Worm (Caenorhabditis elegans): Measurements from ENCODE around the gene swsn-7.
A peak's percentile ranks its signal among the peaks of the same experiment; 100 is the strongest.

The swsn-7 gene

DNA sequence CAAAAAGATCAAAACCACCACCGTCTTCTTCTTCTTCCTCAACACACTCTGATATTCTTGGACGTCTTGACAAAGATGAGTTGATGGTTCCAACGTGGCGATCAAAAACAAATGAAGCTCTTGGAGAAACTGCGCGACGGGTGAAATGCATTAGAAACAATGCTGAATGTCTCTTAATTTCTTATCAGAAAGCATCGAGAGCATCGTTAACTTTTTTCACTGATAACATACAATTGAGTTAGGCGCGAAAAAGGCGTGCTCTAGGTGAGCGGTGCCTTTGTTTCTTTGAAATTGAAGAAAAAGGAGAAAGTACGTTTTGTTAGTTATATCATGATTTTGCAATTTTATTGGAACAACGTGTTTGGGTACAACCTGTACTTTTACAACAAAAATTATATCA, 45.7 kb upstream of the swsn-7 start, which contains the start of gene gpcp-2:
Gene gpcp-2, minus strand, starts transcription at position 153 of the 400 bp plus-strand sequence.
- TF ChIP-seq ceh-14 (tag; optimal IDR thresholded peaks at IDR 0.05) (no peak), elt-2 (tag; optimal IDR thresholded peaks at IDR 0.05) (peak; percentile 24)

DNA sequence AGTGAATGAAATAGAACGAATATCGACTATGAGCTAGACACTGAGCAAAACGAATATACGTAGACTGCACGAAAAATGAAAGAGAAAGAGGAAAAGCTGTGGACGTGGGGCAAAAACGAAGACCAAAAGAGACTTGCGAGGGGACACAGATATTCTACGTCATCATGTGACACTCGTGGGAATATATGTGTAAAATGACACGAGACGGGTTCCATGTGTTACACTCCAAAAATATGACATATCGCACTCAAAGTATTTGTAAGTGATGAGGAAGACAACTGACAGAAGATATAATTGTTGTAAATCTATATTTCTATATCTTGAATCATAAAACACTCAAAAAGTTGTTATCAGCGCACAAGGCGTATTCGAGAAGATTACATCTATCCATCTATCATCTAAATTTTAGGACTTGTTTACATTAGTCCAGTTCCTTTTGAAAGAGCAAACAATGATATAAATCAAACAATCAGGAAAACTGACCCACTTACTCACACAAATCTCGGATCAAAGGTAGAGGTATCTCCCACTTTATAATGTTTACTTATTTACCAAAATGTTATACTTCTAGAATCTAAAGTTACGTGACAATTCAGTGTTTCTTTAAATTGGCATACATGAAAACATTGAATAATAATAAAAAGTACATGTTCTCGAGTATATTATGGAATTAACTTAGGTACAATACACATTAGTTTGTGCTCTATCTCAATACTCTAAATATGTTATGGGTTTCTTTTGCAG, 44.4 kb upstream of the swsn-7 start:
- TF ChIP-seq tbx-7 (tag; optimal IDR thresholded peaks at IDR 0.05), result no peak
- no peak for TF ChIP-seq ceh-22 (tag; optimal IDR thresholded peaks at IDR 0.05)
- no peak for TF ChIP-seq pag-3 (tag; optimal IDR thresholded peaks at IDR 0.05; ENCODE audit: borderline replicate concordance)
- TF ChIP-seq dmd-4 (tag; optimal IDR thresholded peaks at IDR 0.05; ENCODE audit: borderline replicate concordance), result no peak
- TF ChIP-seq ceh-19 (GFP tag; optimal IDR thresholded peaks at IDR 0.05), result peak; percentile 40
- TF ChIP-seq nfya-1 (tag; optimal IDR thresholded peaks at IDR 0.05), result peak; percentile 1
- TF ChIP-seq hlh-8 (tag; optimal IDR thresholded peaks at IDR 0.05), result no peak
- TF ChIP-seq ceh-18 (tag; optimal IDR thresholded peaks at IDR 0.05), result peak; percentile 17
- peak; percentile 86 for TF ChIP-seq unc-55 (GFP tag; optimal IDR thresholded peaks at IDR 0.05)
- TF ChIP-seq fkh-6 (tag; optimal IDR thresholded peaks at IDR 0.05), result no peak
- TF ChIP-seq ceh-34 (tag; optimal IDR thresholded peaks at IDR 0.05), result peak; percentile 84
- TF ChIP-seq ceh-31 (tag; optimal IDR thresholded peaks at IDR 0.05), result no peak
- TF ChIP-seq ceh-48 (tag; optimal IDR thresholded peaks at IDR 0.05), result peak; percentile 42
- TF ChIP-seq hlh-30 (tag; optimal IDR thresholded peaks at IDR 0.05; ENCODE audit: insufficient read depth), result peak; percentile 85
- TF ChIP-seq unc-42 (tag; optimal IDR thresholded peaks at IDR 0.05), result peak; percentile 33

DNA sequence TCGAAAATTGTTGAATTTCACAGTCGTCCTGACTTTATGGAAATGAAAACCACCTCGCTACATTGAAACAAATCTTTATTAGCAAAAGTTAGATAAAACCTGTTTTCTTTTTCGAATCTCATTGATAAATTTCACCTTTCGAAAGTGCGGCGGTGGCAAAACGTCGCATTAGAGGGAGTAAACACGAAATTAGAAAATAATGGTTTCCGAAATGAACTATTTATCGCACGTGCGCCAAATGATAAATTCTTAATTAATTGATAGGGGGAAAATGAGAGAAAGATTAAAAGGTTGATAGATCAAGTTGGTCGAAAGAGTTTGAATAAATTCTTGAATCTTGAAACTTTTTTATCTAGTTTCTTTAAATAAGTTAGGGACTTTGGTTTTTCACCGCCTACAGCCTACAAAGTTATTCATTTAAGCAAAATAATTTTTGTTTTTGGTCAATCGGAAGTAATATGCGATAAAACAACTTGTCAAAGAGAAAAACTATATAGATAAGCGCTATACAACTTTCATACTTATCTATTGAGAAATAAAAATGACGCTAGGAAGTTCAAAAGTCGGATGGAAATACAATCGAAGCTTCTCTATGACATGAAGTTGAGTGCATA, 43.6 kb upstream of the swsn-7 start:
- TF ChIP-seq elt-2 (tag; optimal IDR thresholded peaks at IDR 0.05), result peak; percentile 29
- no peak for TF ChIP-seq npax-4 (tag; optimal IDR thresholded peaks at IDR 0.05)

DNA sequence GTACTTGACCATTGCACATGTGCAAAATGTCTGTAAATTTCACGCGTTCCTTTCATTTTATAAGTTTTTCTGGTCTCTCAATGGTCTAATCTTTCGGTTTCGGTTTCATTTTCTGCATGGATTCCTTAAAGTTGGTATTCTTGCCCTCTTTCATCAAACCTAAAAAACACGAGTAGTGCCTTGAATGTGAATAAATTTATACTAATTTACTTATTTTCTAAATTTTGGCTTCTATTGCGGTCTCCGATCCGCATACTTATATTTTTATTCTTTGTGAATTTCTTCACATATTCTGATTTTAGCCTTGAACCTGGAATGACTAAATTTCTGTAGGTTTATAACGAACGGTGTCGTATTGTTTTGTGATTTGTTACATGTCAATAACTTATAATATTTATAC, 38.4 kb upstream of the swsn-7 start, which contains the start of gene pdha-1:
Gene pdha-1, plus strand, starts transcription at position 301 of the 400 bp plus-strand sequence.
- TF ChIP-seq elt-4 (tag; optimal IDR thresholded peaks at IDR 0.05), result no peak
- TF ChIP-seq ceh-9 (tag; optimal IDR thresholded peaks at IDR 0.05), result no peak
- TF ChIP-seq dve-1 (tag; optimal IDR thresholded peaks at IDR 0.05), result no peak
- no peak for TF ChIP-seq che-1 (tag; optimal IDR thresholded peaks at IDR 0.05)
- TF ChIP-seq ztf-16 (tag; optimal IDR thresholded peaks at IDR 0.05), result no peak
- no peak for TF ChIP-seq lin-11 (tag; optimal IDR thresholded peaks at IDR 0.05)
- TF ChIP-seq sdc-2 (tag; optimal IDR thresholded peaks at IDR 0.05), result no peak
- TF ChIP-seq hlh-6 (tag; optimal IDR thresholded peaks at IDR 0.05), result no peak
- no peak for TF ChIP-seq dmd-4 (tag; optimal IDR thresholded peaks at IDR 0.05; ENCODE audit: borderline replicate concordance)
- TF ChIP-seq ref-2 (tag; optimal IDR thresholded peaks at IDR 0.05), result no peak
- TF ChIP-seq pag-3 (tag; optimal IDR thresholded peaks at IDR 0.05; ENCODE audit: borderline replicate concordance), result no peak
- no peak for TF ChIP-seq ttx-3 (tag; optimal IDR thresholded peaks at IDR 0.05)
- TF ChIP-seq ama-1 (optimal IDR thresholded peaks at IDR 0.05), result no peak

DNA sequence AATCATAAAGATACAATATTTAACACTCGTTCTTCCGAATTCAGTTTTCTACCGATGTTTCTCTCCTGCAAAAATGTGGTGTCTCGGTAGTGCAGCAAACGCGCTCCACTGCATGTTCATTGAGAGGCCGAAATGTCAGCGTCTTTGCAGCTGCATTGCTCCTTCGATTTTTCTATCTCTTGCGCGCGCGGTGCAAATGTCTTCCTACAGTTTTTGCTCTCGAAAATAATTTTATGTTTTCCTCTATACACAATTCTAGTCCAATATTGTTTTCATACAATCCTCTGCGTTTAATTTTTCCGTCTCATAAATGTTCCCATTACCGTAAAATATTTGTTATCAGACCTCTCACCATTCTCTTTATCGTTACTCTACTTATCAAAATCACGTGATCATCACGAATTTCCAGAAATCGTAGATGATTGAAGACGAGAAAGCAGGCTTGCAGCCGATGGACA, 34.8 kb upstream of the swsn-7 start, which contains the start of gene ufd-2:
Gene ufd-2, plus strand, starts transcription at position 408 of the 458 bp plus-strand sequence.
- TF ChIP-seq unc-42 (tag; optimal IDR thresholded peaks at IDR 0.05) (peak; percentile 66), lin-11 (tag; optimal IDR thresholded peaks at IDR 0.05) (no peak), ceh-2 (tag; optimal IDR thresholded peaks at IDR 0.05) (peak; percentile 73), tbx-2 (tag; optimal IDR thresholded peaks at IDR 0.05) (peak; percentile 90), ahr-1 (tag; optimal IDR thresholded peaks at IDR 0.05) (peak; percentile 19), pqm-1 (tag; optimal IDR thresholded peaks at IDR 0.05) (no peak), hlh-8 (tag; optimal IDR thresholded peaks at IDR 0.05) (peak; percentile 30), fax-1 (tag; optimal IDR thresholded peaks at IDR 0.05) (peak; percentile 47), ref-2 (tag; optimal IDR thresholded peaks at IDR 0.05) (peak; percentile 82), ttx-3 (tag; optimal IDR thresholded peaks at IDR 0.05) (no peak), ceh-14 (tag; optimal IDR thresholded peaks at IDR 0.05) (peak; percentile 56), hlh-30 (tag; optimal IDR thresholded peaks at IDR 0.05; ENCODE audit: insufficient read depth) (no peak), pros-1 (tag; optimal IDR thresholded peaks at IDR 0.05) (peak; percentile 38), che-1 (tag; optimal IDR thresholded peaks at IDR 0.05) (no peak), ceh-34 (tag; optimal IDR thresholded peaks at IDR 0.05) (peak; percentile 48), K09A11.1 (tag; optimal IDR thresholded peaks at IDR 0.05; ENCODE audit: insufficient read depth) (no peak), syd-9 (tag; optimal IDR thresholded peaks at IDR 0.05) (no peak), elt-4 (tag; optimal IDR thresholded peaks at IDR 0.05) (no peak), tbx-7 (tag; optimal IDR thresholded peaks at IDR 0.05) (peak; percentile 51), dve-1 (tag; optimal IDR thresholded peaks at IDR 0.05) (peak; percentile 20), C08G9.2 (tag; optimal IDR thresholded peaks at IDR 0.05) (peak; percentile 71), elt-2 (tag; optimal IDR thresholded peaks at IDR 0.05) (peak; percentile 79), ceh-48 (tag; optimal IDR thresholded peaks at IDR 0.05) (peak; percentile 20), unc-3 (GFP tag; conservative IDR thresholded peaks at IDR 0.05) (0 out of 2 replicates have a peak, but pooled peaks have one; percentile 14), unc-3 (tag; optimal IDR thresholded peaks at IDR 0.05) (no peak), fkh-6 (tag; optimal IDR thresholded peaks at IDR 0.05) (peak; percentile 57), hlh-6 (tag; optimal IDR thresholded peaks at IDR 0.05) (no peak)
